Fruit fly (Drosophila melanogaster) ovary, adult (tissue): ENCODE results near the gene CG17154.
A peak's percentile ranks its signal among the peaks of the same experiment; 100 is the strongest.

Experiments
- CG17801 ChIP-seq: fragments of 200-800 bp; optimal IDR thresholded peaks from 2 replicates; lab custom pipeline; 2019; ENCODE audit warnings: missing biosample characterization, mild to moderate bottlenecking, missing genetic modification characterization, moderate library complexity; ENCODE audit not compliant: partially characterized antibody

The CG17154 gene

DNA sequence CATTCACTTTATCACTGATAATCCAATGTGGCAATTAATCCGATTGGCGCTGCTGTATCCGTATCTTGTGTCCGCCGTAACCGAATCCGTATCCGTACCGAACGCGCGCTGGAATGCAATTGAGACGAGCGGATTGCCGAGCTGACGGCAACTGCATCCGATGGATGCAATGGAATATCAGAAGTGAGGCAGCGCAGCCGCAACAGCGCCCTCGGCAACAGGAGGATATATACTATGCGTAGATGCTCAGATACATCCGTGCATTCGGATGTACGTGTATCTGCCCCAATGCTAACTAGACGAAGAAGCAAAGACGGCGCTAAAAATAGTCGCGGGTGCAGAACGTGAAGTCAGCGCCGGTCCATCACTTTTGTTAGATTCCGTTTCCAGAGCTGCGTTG, 23.7 kb upstream of the CG17154 start, which contains the start of gene rols:
rols (minus strand) TSS at position 101 of the 400 bp plus-strand sequence.
- TF ChIP-seq CG17801 (GFP tag; lab: Kevin White, UChicago), result no peak

DNA sequence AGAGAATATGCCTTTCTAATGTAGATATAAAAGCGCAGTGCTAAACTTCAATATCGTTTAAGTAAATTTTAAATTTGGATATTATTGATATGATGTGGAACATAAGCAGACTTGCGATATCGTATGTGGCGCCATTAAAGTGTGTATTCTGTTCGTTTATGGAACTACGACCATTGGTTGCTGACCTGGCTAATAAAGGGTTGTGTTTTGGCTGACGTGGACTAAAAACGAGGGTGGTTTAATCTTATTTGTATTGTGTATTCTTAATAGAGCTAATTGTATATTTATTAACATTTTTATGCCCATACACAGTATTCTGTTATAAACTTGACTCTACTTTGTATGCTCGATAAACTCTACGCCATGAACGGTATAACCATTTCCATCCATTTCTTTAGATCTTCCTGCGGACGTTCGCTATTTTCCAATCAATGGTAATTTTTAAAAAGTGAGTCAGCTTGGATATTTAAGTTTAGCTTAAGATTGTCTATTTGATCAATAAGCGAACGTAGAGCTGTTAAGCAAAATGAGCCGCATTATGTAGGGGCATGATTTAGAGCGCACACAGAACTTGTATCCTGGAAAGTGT, 21.6 kb upstream of the CG17154 start:
- TF ChIP-seq CG17801 (GFP tag; lab: Kevin White, UChicago), result no peak

DNA sequence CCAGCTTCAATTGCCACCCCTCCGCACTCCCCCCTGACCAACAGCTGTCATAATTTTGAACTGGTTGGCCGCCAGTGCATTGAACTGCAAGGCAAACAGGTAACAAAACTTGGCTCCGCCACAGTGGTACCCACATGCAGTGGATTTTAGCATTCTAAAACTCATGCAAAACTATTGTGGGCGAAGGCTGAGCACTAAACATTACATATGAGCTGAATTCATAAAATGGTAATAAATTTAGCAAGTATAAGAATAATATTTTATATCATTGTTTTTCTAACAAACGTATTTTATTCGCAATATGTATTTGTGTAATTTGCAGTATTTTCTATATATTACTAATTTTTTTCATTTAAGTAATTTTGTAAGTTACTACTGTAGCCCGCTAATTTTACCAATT, 16.0 kb upstream of the CG17154 start:
- no peak for TF ChIP-seq CG17801 (GFP tag; lab: Kevin White, UChicago)

DNA sequence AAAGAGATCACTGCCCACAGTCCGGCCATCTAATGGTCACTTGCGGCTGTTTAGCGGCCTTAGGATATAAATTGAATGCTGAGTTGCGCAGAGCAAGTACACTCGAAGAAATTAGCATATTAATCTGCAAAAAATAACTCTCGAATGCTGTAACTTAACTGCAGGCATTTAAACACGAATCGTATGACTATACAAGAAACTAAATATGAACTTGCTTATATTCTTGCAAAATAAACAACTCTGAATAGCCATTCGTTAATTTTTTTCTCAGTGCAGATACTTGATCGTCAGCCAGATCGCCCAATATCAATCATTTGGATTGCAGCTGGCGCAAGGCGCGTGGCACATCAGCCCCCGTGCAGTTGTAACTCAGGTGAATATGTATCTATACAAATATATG, 15.3 kb upstream of the CG17154 start:
- TF ChIP-seq CG17801 (GFP tag; lab: Kevin White, UChicago), result no peak

DNA sequence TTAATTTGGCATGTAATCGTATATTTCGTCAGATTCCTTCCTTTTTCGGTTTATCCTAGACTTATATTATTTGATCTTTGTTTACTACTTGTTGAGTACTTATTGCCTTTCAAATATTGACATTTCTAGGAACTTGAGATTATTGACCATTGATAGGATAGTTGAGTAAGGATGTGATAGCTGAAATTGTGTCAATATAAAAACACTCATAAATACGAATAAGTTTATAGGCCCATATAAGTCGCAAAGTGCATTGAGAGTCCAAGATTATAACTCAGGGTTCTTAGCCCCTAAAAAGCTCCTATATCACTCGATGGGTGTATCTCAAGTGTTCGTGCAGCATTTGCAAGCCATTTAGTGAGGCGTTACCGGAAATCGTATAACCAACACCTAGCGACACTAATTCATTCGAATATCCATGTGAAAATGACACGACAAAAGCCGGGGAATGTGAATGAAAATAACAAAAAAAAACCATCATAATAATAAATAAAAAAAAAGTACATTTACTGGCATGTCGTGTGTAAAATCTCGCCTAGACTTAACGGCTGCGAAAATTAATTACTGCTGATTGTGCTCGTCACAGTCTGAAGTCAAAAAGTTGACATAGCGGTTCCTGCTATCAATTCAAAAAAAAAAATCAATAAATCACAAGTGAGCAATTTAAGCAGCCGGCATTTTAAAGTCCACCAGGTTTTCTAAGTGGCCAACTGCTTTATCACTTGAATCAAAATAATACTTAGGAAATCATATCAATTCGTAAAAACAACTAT, 14.4 kb upstream of the CG17154 start:
- TF ChIP-seq CG17801 (GFP tag; lab: Kevin White, UChicago), result no peak

DNA sequence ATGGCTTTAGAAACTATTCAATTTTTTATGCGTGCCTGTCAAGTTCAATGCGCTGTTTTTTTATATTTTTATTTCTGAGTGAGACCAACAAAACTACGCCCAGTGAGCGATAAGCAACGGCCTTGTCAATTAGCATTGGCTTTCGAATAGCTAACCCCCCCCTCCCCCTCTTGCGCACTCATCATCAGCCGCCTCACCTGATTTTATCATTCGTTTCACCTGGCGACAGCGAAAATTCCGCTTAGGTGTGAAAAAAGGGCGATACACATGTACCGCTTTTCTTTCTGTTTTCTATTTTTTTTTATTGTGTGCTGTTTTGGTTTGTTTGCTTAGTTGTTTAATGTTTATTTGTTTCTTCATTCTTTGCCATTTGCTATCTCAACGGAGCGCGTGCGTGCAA, 13.5 kb upstream of the CG17154 start:
- TF ChIP-seq CG17801 (GFP tag; lab: Kevin White, UChicago), result peak; percentile 66

DNA sequence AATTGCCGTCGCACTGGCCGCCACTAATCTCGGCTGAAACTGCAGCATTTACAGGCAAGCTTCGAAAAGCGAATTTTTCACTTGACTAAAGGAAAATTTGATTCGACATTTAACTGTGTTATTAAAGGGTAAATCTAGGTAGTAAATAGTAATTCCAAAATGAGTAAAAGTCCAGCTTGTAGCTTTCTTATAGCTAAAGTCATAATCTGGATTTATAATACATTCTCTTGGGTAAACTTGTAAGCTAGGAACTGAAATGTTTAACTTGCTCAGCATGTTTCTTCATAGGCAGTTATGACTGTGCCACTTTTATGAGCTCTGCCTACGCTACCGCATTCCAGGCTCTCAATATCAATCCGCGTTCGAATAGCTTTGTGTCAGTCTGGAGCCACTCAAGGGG, 12.1 kb upstream of the CG17154 start:
- TF ChIP-seq CG17801 (GFP tag; lab: Kevin White, UChicago), result no peak

DNA sequence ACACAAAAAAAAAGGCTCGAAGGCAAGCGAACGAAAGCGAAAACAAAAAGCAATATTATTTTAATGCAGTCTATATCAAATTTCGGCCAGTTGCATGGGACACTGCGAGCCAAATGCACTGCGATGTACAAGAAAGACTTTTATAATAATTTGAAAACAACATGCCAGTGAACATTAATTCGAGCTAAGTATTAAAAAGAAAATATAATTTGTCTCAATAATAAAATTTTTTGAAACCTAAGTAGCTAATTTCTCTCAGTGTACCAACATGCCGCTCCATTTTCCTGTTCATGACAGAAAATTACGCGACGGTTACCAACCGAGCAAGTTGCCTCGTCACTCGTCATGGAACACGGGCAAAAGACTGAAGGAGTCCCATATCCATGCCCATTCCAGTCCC, 11.1 kb upstream of the CG17154 start:
- TF ChIP-seq CG17801 (GFP tag; lab: Kevin White, UChicago), result peak; percentile 46

DNA sequence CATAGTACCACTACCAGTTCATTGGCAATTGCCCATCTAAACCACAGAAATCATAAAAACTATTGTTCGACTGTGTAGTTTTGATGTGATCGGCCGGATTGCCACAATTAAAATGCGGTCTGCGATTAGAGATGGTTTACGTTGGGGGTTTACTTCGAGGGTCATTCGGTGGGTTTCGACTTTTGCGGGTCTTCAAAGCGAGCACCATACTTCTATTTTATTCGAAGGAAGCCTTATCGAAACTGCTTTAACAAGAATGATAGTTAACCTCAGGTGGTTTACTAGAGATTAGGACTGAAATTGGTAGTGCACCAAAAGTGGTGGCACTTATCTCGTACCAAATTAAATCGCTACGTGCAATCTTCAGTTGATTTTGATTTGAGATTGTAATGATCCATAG, 10.5 kb upstream of the CG17154 start:
- no peak for TF ChIP-seq CG17801 (GFP tag; lab: Kevin White, UChicago)

DNA sequence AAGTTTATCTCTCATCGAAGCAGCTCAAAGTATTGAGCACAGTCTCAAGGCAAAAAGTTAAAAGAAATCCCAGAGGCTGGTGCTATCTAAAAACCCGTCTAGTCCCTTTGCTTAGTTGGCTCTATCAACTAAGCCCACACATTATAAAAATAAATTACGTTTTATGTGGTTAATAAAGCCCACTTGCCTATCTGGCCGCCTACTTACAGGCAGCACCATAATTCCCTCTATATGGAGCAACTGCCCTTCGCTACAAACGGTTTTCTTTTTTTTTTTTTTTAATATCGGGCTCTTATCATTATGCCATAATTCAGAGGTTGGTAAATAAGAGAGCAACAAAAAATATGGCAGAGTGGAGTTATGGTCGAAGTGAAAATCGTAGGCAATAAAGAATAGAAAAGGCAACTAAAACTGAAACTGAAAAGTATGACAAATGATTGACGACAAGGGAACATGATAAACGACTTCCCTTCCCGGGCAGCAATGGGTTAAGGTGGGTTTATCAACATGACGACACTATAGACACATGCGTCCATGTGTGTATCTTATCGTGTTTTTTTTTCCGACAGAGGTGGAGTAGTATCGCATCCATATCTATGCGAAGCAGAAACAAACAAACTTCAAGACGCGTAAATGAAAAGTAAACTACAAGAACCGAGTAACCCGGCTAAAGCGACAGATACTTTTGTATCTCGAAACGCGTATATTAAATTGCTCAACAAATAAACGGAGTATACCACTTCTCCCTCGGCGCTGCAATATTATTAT, 9.7 kb upstream of the CG17154 start:
- TF ChIP-seq CG17801 (GFP tag; lab: Kevin White, UChicago), result no peak

DNA sequence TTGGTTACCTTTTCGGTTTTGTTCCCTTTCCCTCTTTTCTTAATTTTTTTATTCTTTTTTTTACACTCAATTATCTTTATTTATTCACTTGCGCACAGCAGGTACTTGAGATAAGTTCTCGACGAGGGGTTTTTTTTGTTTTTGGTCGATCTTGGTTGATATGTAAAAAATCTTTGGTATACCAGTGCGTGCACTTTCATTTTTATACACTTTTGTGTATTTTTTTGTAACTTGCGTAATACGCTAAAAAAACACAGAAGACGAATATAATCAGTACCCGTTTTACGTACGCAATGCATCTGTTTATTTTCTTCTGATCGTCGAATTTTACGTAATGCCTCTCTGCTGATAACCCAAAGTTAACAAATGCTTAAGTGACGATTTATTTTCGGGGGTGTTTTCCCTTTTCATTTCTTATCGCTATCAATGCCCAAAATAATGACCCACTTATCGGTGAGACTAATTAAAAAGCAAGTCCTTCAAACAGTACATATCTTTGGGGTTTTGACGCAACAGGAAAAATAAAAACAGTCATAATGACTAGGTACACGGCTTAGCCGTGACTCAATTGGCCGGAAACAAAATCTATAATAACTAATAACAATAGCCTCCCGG, 9.0 kb upstream of the CG17154 start:
- no peak for TF ChIP-seq CG17801 (GFP tag; lab: Kevin White, UChicago)

DNA sequence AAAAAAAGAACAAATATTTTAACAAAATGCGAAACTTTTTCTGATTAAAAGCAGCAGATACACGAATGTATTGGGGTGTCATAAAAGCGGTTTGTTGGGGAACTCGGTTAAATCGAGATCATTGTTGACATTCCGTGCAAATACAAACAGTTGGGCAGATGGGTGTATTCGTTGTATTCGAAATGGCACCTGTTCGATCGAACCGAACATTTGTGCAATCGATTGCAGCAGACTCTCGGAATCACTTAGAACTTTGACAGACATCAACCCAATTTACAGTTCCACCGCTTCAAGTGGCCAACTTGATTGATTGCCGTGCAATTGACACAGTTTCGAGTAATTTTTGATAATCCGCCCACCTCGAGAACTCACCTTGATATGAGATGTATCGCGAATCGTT, 8.0 kb upstream of the CG17154 start:
- TF ChIP-seq CG17801 (GFP tag; lab: Kevin White, UChicago), result no peak

DNA sequence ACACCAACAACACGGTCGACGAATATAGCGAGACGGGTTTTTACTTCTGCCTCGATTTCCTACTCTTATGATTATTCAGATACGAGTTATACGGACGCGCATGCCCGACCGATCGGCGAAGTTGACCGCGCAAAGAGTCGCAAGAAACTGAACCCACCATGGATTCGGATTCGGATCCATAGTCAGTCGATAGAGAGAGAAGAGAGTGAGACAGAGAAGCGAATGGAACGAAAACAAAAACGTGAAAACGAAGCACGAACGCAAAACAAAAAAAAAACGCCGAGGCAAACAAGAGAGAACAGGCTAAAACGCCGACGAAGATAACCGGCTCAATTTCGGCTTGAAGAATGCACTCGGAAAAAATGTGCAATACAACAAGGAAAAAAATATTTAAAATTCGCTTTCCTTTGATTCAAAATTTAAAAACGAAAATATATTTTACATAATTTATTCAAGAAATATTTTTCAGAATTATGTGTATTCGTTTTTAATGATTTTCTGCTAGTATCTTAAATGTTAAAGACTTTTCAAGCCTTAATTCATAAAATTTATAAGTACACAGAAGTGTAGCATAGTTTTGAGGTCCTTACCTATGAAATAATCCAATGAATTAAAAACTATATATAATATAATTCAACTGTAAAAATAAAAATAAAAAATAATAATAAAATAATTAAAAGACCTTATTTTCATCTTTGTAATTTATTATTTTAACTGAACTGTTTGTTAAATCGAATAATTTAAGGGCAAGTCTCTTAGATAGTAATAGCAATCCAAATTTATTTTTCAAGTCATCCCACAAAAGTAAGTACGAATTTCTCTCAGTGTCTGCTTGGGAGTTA, 6.5 kb upstream of the CG17154 start, which contains the start of gene Sema5c:
Sema5c (minus strand) TSS at position 152 of the 842 bp plus-strand sequence.
- TF ChIP-seq CG17801 (GFP tag; lab: Kevin White, UChicago), result peak; percentile 18

DNA sequence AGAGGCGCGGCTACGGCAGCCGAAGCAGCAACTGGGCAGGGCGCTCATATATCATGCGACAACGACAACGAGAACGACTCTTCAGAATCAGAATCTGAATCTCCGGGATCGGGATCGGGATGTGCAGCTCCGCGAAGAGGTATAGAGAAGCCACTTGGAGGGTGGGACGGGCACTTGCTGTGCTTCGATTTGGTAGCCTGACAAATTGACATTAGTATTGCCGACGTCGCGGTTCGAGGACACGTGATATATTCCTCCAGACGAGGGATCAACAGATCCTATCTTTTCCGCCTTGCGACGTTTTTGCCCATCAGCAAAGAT, 5.9 kb upstream of the CG17154 start:
- no peak for TF ChIP-seq CG17801 (GFP tag; lab: Kevin White, UChicago)
